Fruit fly (Drosophila melanogaster) whole organism, pupa: ENCODE results near the gene fru.
A peak's percentile ranks its signal among the peaks of the same experiment; 100 is the strongest.

Experiments
- CG10348 ChIP-seq: fragments of 200-800 bp; sonication (Bioruptor generic); IDR thresholded peaks from 2 replicates; pipeline ENCODE4 v1.3.6; 2022; ENCODE audit warnings: missing biosample characterization, missing genetic modification characterization
- CG12605 ChIP-seq: fragments of 200-800 bp; sonication (Bioruptor generic); IDR thresholded peaks from 2 replicates; pipeline ENCODE4 v1.3.6; 2022; ENCODE audit warnings: missing biosample characterization, missing genetic modification characterization
- CG13204 ChIP-seq: fragments of 200-800 bp; sonication (Bioruptor generic); optimal IDR thresholded peaks from 2 replicates; lab custom pipeline; 2018; ENCODE audit warnings: missing biosample characterization, mild to moderate bottlenecking, missing genetic modification characterization, moderate library complexity
- CG14655 ChIP-seq: fragments of 200-800 bp; sonication (Bioruptor generic); optimal IDR thresholded peaks from 3 replicates; lab custom pipeline; 2017; ENCODE audit warnings: mild to moderate bottlenecking, missing biosample characterization, missing genetic modification reagents, missing genetic modification characterization
- CG15710 ChIP-seq: fragments of 200-800 bp; sonication (Bioruptor generic); optimal IDR thresholded peaks from 2 replicates; lab custom pipeline; 2018; ENCODE audit warnings: missing biosample characterization, mild to moderate bottlenecking, missing genetic modification characterization, moderate library complexity
- CG17806 ChIP-seq: fragments of 200-800 bp; sonication (Bioruptor generic); optimal IDR thresholded peaks from 2 replicates; lab custom pipeline; 2018; ENCODE audit warnings: missing biosample characterization, mild to moderate bottlenecking, missing genetic modification characterization, moderate library complexity
- CG32121 ChIP-seq: fragments of 200-800 bp; sonication (Bioruptor generic); IDR thresholded peaks from 2 replicates; pipeline ENCODE4 v1.3.6; 2022; ENCODE audit warnings: missing biosample characterization, missing genetic modification characterization
- CG34367 ChIP-seq: fragments of 200-800 bp; sonication (Bioruptor generic); optimal IDR thresholded peaks from 2 replicates; lab custom pipeline; 2018; ENCODE audit warnings: missing biosample characterization, mild to moderate bottlenecking, missing genetic modification characterization
- CG4496 ChIP-seq: fragments of 200-800 bp; sonication (Bioruptor generic); IDR thresholded peaks from 3 replicates; pipeline ENCODE4 v1.3.6; 2022; ENCODE audit warnings: missing biosample characterization, missing genetic modification characterization
- CG8159 ChIP-seq: fragments of 200-800 bp; sonication (Bioruptor generic); optimal IDR thresholded peaks from 3 replicates; lab custom pipeline; 2018; ENCODE audit warnings: missing biosample characterization, mild to moderate bottlenecking, missing genetic modification characterization, moderate library complexity
- CG8301 ChIP-seq: fragments of 200-800 bp; sonication (Bioruptor generic); optimal IDR thresholded peaks from 2 replicates; lab custom pipeline; 2018; ENCODE audit warnings: missing biosample characterization, mild to moderate bottlenecking, missing genetic modification characterization
- CG9948 ChIP-seq: fragments of 200-800 bp; sonication (Bioruptor generic); optimal IDR thresholded peaks from 2 replicates; lab custom pipeline; 2018; ENCODE audit warnings: missing biosample characterization, mild to moderate bottlenecking, missing genetic modification characterization, moderate library complexity
- D1 ChIP-seq: fragments of 200-800 bp; sonication (Bioruptor generic); optimal IDR thresholded peaks from 2 replicates; lab custom pipeline; 2018; ENCODE audit warnings: missing biosample characterization, mild to moderate bottlenecking, missing genetic modification characterization, moderate library complexity
- EcR ChIP-seq: fragments of 200-800 bp; sonication (Bioruptor generic); optimal IDR thresholded peaks from 3 replicates; lab custom pipeline; 2019; ENCODE audit warnings: missing biosample characterization, missing genetic modification characterization, mild to moderate bottlenecking, moderate library complexity, missing genetic modification reagents
- Ets98B ChIP-seq: fragments of 200-800 bp; sonication (Bioruptor generic); IDR thresholded peaks from 2 replicates; pipeline ENCODE4 v1.3.6; 2022; ENCODE audit warnings: missing biosample characterization, missing genetic modification characterization
- Pif1A ChIP-seq: fragments of 200-800 bp; sonication (Bioruptor generic); optimal IDR thresholded peaks from 3 replicates; lab custom pipeline; 2016; ENCODE audit warnings: missing biosample characterization, missing genetic modification characterization
- Pif1B ChIP-seq: fragments of 200-800 bp; sonication (Bioruptor generic); optimal IDR thresholded peaks from 3 replicates; lab custom pipeline; 2016; ENCODE audit warnings: missing biosample characterization, missing genetic modification characterization
- Snoo ChIP-seq: fragments of 200-800 bp; sonication (Bioruptor generic); optimal IDR thresholded peaks from 3 replicates; lab custom pipeline; 2017; ENCODE audit warnings: missing biosample characterization, mild to moderate bottlenecking, missing genetic modification characterization, inconsistent platforms
- fd96Ca ChIP-seq: fragments of 200-800 bp; sonication (Bioruptor generic); IDR thresholded peaks from 3 replicates; pipeline ENCODE4 v1.3.6; 2022; ENCODE audit warnings: missing biosample characterization, missing genetic modification characterization
- gl ChIP-seq: fragments of 200-800 bp; sonication (Bioruptor generic); optimal IDR thresholded peaks from 2 replicates; lab custom pipeline; 2018; ENCODE audit warnings: missing biosample characterization, mild to moderate bottlenecking, missing genetic modification characterization
- rn ChIP-seq: fragments of 200-800 bp; sonication (Bioruptor generic); IDR thresholded peaks from 2 replicates; pipeline ENCODE4 v1.3.6; 2022; ENCODE audit warnings: missing biosample characterization, missing genetic modification characterization

fru gene

dm6 chr3R:18399698-18400020 lies 145.7 kb downstream of the fru start:
- no peak for TF ChIP-seq CG9948 (tag; lab: Kevin White, UChicago)
- 0 out of 3 replicates have a peak, but pooled peaks have one; percentile 21 for TF ChIP-seq CG4496
- no peak for TF ChIP-seq CG14655

dm6 chr3R:18398954-18399697 lies 146.3 kb downstream of the fru start, which contains the start of gene Vha100-2:
Gene Vha100-2 (minus strand): TSS chr3R:18399169.
- peak; percentile 70; the same call in 2 of the 3 replicates for TF ChIP-seq CG4496
- no peak for TF ChIP-seq CG8301 (tag; lab: Kevin White, UChicago)
- no peak for TF ChIP-seq CG17806 (tag; lab: Kevin White, UChicago)
- peak; percentile 73 for TF ChIP-seq Ets98B (GFP tag; lab: Robert Waterston, UW)
- no peak for TF ChIP-seq gl
- no peak for TF ChIP-seq Pif1A (GFP tag; lab: Kevin White, UChicago)
- TF ChIP-seq CG8159 (tag; lab: Kevin White, UChicago): peak; percentile 5
- TF ChIP-seq CG32121: peak; percentile 49
- peak; percentile 38 for TF ChIP-seq CG14655
- TF ChIP-seq fd96Ca (GFP tag; lab: Robert Waterston, UW): peak; percentile 29; the same call in 1 of the 3 replicates
- no peak for TF ChIP-seq CG15710 (tag; lab: Kevin White, UChicago)
- peak; percentile 51; the same call in 1 of the 2 replicates for TF ChIP-seq CG12605 (GFP tag; lab: Robert Waterston, UW)
- no peak for TF ChIP-seq CG9948 (tag; lab: Kevin White, UChicago)

dm6 chr3R:18398460-18398901 lies 146.9 kb downstream of the fru start:
- TF ChIP-seq CG12605 (GFP tag; lab: Robert Waterston, UW) (no peak), CG8301 (tag; lab: Kevin White, UChicago) (no peak), EcR (GFP tag; lab: Kevin White, UChicago) (peak; percentile 7), D1 (tag; lab: Kevin White, UChicago) (no peak), CG17806 (tag; lab: Kevin White, UChicago) (no peak), CG34367 (tag; lab: Kevin White, UChicago) (no peak), CG8159 (tag; lab: Kevin White, UChicago) (no peak), Ets98B (GFP tag; lab: Robert Waterston, UW) (no peak), fd96Ca (GFP tag; lab: Robert Waterston, UW) (peak; percentile 6; the same call in 1 of the 3 replicates), rn (no peak), CG13204 (peak; percentile 15)

- TF ChIP-seq gl (no peak), rn (no peak), Pif1A (GFP tag; lab: Kevin White, UChicago) (no peak), CG13204 (no peak), CG15710 (tag; lab: Kevin White, UChicago) (no peak), CG9948 (tag; lab: Kevin White, UChicago) (no peak), Ets98B (GFP tag; lab: Robert Waterston, UW) (peak; percentile 55), CG12605 (GFP tag; lab: Robert Waterston, UW) (peak; percentile 57), Pif1B (GFP tag; lab: Kevin White, UChicago) (no peak), CG10348 (GFP tag; lab: Robert Waterston, UW) (no peak), CG8159 (tag; lab: Kevin White, UChicago) (no peak), CG8301 (tag; lab: Kevin White, UChicago) (no peak), CG4496 (peak; percentile 41; the same call in 2 of the 3 replicates), CG17806 (tag; lab: Kevin White, UChicago) (no peak), EcR (GFP tag; lab: Kevin White, UChicago) (no peak), CG14655 (no peak), Snoo (tag; lab: Kevin White, UChicago) (no peak), fd96Ca (GFP tag; lab: Robert Waterston, UW) (peak; percentile 70; the same call in 2 of the 3 replicates), CG34367 (tag; lab: Kevin White, UChicago) (no peak), D1 (tag; lab: Kevin White, UChicago) (no peak), CG32121 (no peak)
Observed at dm6 chr3R:18397834-18398378, 147.5 kb downstream of the fru start.

- peak; percentile 94 for TF ChIP-seq Snoo (tag; lab: Kevin White, UChicago)
- peak; percentile 91 for TF ChIP-seq CG13204
- peak; percentile 98 for TF ChIP-seq CG32121
- peak; percentile 97 for TF ChIP-seq CG17806 (tag; lab: Kevin White, UChicago)
- peak; percentile 98 for TF ChIP-seq CG14655
- peak; percentile 94 for TF ChIP-seq CG34367 (tag; lab: Kevin White, UChicago)
- peak; percentile 94 for TF ChIP-seq rn
- peak; percentile 96 for TF ChIP-seq CG9948 (tag; lab: Kevin White, UChicago)
- peak; percentile 98 for TF ChIP-seq gl
- peak; percentile 97 for TF ChIP-seq CG15710 (tag; lab: Kevin White, UChicago)
- TF ChIP-seq fd96Ca (GFP tag; lab: Robert Waterston, UW): peak; percentile 97
- TF ChIP-seq CG8301 (tag; lab: Kevin White, UChicago): peak; percentile 98
- TF ChIP-seq CG4496: peak; percentile 98
- TF ChIP-seq CG8159 (tag; lab: Kevin White, UChicago): peak; percentile 98
- TF ChIP-seq Pif1B (GFP tag; lab: Kevin White, UChicago): peak; percentile 97
- TF ChIP-seq CG12605 (GFP tag; lab: Robert Waterston, UW): peak; percentile 88
- peak; percentile 93 for TF ChIP-seq CG10348 (GFP tag; lab: Robert Waterston, UW)
- TF ChIP-seq Ets98B (GFP tag; lab: Robert Waterston, UW): peak; percentile 97
- peak; percentile 80 for TF ChIP-seq EcR (GFP tag; lab: Kevin White, UChicago)
- TF ChIP-seq Pif1A (GFP tag; lab: Kevin White, UChicago): peak; percentile 97
- peak; percentile 93 for TF ChIP-seq D1 (tag; lab: Kevin White, UChicago)
Observed at dm6 chr3R:18396801-18397604, 148.4 kb downstream of the fru start, which contains the start of gene Vti1b. Gene Vti1b (plus strand): TSS chr3R:18396995.
